Fruit fly (Drosophila melanogaster) whole organism, prepupa: ENCODE results near the gene CG2310.

Experiments used
- Blimp-1 ChIP-seq: fragments of 200-800 bp; sonication (Bioruptor generic); optimal IDR thresholded peaks from 3 replicates; lab custom pipeline; 2017; ENCODE audit warnings: missing biosample characterization, missing genetic modification characterization, mild to moderate bottlenecking, moderate library complexity, missing genetic modification reagents
- CG10631 ChIP-seq: fragments of 200-800 bp; sonication (Bioruptor generic); optimal IDR thresholded peaks from 2 replicates; lab custom pipeline; 2016; ENCODE audit warnings: missing biosample characterization, missing genetic modification characterization
- CG15336 ChIP-seq: fragments of 200-800 bp; sonication (Bioruptor generic); IDR thresholded peaks from 2 replicates; pipeline ENCODE4 v1.3.6; 2022; ENCODE audit warnings: missing biosample characterization, missing genetic modification characterization
- CG16779 ChIP-seq: fragments of 200-800 bp; sonication (Bioruptor generic); optimal IDR thresholded peaks from 3 replicates; lab custom pipeline; 2017; ENCODE audit warnings: missing biosample characterization, mild to moderate bottlenecking, missing genetic modification characterization
- CG31627 ChIP-seq: fragments of 200-800 bp; sonication (Bioruptor generic); optimal IDR thresholded peaks from 3 replicates; lab custom pipeline; 2016; ENCODE audit warnings: missing biosample characterization, missing genetic modification characterization
- CG34406 ChIP-seq: fragments of 200-800 bp; sonication (Bioruptor generic); optimal IDR thresholded peaks from 3 replicates; lab custom pipeline; 2016; ENCODE audit warnings: missing biosample characterization, missing genetic modification characterization
- CG3919 ChIP-seq: fragments of 200-800 bp; sonication (Bioruptor generic); optimal IDR thresholded peaks from 3 replicates; lab custom pipeline; 2016; ENCODE audit warnings: missing biosample characterization, missing genetic modification characterization
- CG4318 ChIP-seq: fragments of 200-800 bp; sonication (Bioruptor generic); optimal IDR thresholded peaks from 3 replicates; lab custom pipeline; 2017; ENCODE audit warnings: missing biosample characterization, mild to moderate bottlenecking, missing genetic modification characterization
- CG6163 ChIP-seq: fragments of 200-800 bp; sonication (Bioruptor generic); IDR thresholded peaks from 3 replicates; pipeline ENCODE4 v1.3.6; 2022; ENCODE audit warnings: missing biosample characterization, missing genetic modification characterization
- CG6792 ChIP-seq: fragments of 200-800 bp; sonication (Bioruptor generic); optimal IDR thresholded peaks from 3 replicates; lab custom pipeline; 2016; ENCODE audit warnings: missing biosample characterization, missing genetic modification characterization
- CG6808 ChIP-seq: fragments of 200-800 bp; sonication (Bioruptor generic); optimal IDR thresholded peaks from 3 replicates; lab custom pipeline; 2017; ENCODE audit warnings: missing biosample characterization, missing genetic modification characterization, mild to moderate bottlenecking, moderate library complexity, missing genetic modification reagents
- CG7368 ChIP-seq: fragments of 200-800 bp; sonication (Bioruptor generic); optimal IDR thresholded peaks from 3 replicates; lab custom pipeline; 2016; ENCODE audit warnings: missing biosample characterization, missing genetic modification characterization
- CG8632 ChIP-seq: fragments of 200-800 bp; sonication (Bioruptor generic); optimal IDR thresholded peaks from 3 replicates; lab custom pipeline; 2016; ENCODE audit warnings: missing biosample characterization, missing genetic modification characterization
- Eip75B ChIP-seq: fragments of 200-800 bp; sonication (Bioruptor generic); optimal IDR thresholded peaks from 3 replicates; lab custom pipeline; 2016; ENCODE audit warnings: missing biosample characterization, missing genetic modification characterization
- Eip78C ChIP-seq: fragments of 200-800 bp; sonication (Bioruptor generic); peaks from one replicate; lab custom pipeline; 2016; ENCODE audit warnings: missing biosample characterization, missing genetic modification characterization
- Eip93F ChIP-seq: fragments of 200-800 bp; sonication (Bioruptor generic); optimal IDR thresholded peaks from 2 replicates; lab custom pipeline; 2016; ENCODE audit warnings: missing biosample characterization, mild to moderate bottlenecking, missing genetic modification characterization
- Gug ChIP-seq: fragments of 200-800 bp; sonication (Bioruptor generic); IDR thresholded peaks from 2 replicates; pipeline ENCODE4 v1.3.6; 2022; ENCODE audit warnings: missing biosample characterization, missing genetic modification characterization
- Hr39 ChIP-seq: fragments of 200-800 bp; sonication (Bioruptor generic); optimal IDR thresholded peaks from 2 replicates; lab custom pipeline; 2016; ENCODE audit warnings: missing biosample characterization, missing genetic modification characterization
- Met ChIP-seq: fragments of 200-800 bp; sonication (Bioruptor generic); optimal IDR thresholded peaks from 3 replicates; lab custom pipeline; 2016; ENCODE audit warnings: missing biosample characterization, missing genetic modification characterization
- OdsH ChIP-seq: fragments of 200-800 bp; sonication (Bioruptor generic); optimal IDR thresholded peaks from 3 replicates; lab custom pipeline; 2016; ENCODE audit warnings: missing biosample characterization, missing genetic modification characterization
- Smox ChIP-seq: fragments of 200-800 bp; sonication (Bioruptor generic); optimal IDR thresholded peaks from 3 replicates; lab custom pipeline; 2016; ENCODE audit warnings: missing biosample characterization, missing genetic modification characterization
- Sox102F ChIP-seq: fragments of 200-800 bp; sonication (Bioruptor generic); optimal IDR thresholded peaks from 2 replicates; lab custom pipeline; 2016; ENCODE audit warnings: missing biosample characterization, mild to moderate bottlenecking, missing genetic modification characterization
- Sox14 ChIP-seq: fragments of 200-800 bp; sonication (Bioruptor generic); optimal IDR thresholded peaks from 3 replicates; lab custom pipeline; 2016; ENCODE audit warnings: missing biosample characterization, missing genetic modification characterization
- Sox15 ChIP-seq: fragments of 200-800 bp; sonication (Bioruptor generic); optimal IDR thresholded peaks from 3 replicates; lab custom pipeline; 2016; ENCODE audit warnings: missing biosample characterization, missing genetic modification characterization
- achi ChIP-seq: fragments of 200-800 bp; sonication (Bioruptor generic); optimal IDR thresholded peaks from 3 replicates; lab custom pipeline; 2016; ENCODE audit warnings: missing biosample characterization, missing genetic modification characterization
- acj6 ChIP-seq: fragments of 200-800 bp; sonication (Bioruptor generic); optimal IDR thresholded peaks from 3 replicates; lab custom pipeline; 2016; ENCODE audit warnings: missing biosample characterization, missing genetic modification characterization
- cyc ChIP-seq: fragments of 200-800 bp; sonication (Bioruptor generic); optimal IDR thresholded peaks from 3 replicates; lab custom pipeline; 2016; ENCODE audit warnings: missing biosample characterization, missing genetic modification characterization
- dac ChIP-seq: fragments of 200-800 bp; sonication (Bioruptor generic); optimal IDR thresholded peaks from 2 replicates; lab custom pipeline; 2017; ENCODE audit warnings: missing biosample characterization, mild to moderate bottlenecking, missing genetic modification characterization
- dsx ChIP-seq: fragments of 200-800 bp; optimal IDR thresholded peaks from 3 replicates; lab custom pipeline; 2019; ENCODE audit warnings: missing biosample characterization, mild to moderate bottlenecking, missing genetic modification characterization, moderate library complexity; ENCODE audit not compliant: poor library complexity, severe bottlenecking
- eg ChIP-seq: fragments of 200-800 bp; sonication (Bioruptor generic); IDR thresholded peaks from 3 replicates; pipeline ENCODE4 v1.3.6; 2022; ENCODE audit warnings: missing biosample characterization, missing genetic modification characterization
- esn ChIP-seq: fragments of 200-800 bp; sonication (Bioruptor generic); optimal IDR thresholded peaks from 2 replicates; lab custom pipeline; 2016; ENCODE audit warnings: missing biosample characterization, mild to moderate bottlenecking, missing genetic modification characterization, moderate library complexity
- fd59A ChIP-seq: fragments of 200-800 bp; sonication (Bioruptor generic); optimal IDR thresholded peaks from 2 replicates; lab custom pipeline; 2017; ENCODE audit warnings: missing biosample characterization, mild to moderate bottlenecking, missing genetic modification characterization, missing genetic modification reagents
- fkh ChIP-seq: fragments of 200-800 bp; sonication (Bioruptor generic); optimal IDR thresholded peaks from 3 replicates; lab custom pipeline; 2017; ENCODE audit warnings: missing biosample characterization, mild to moderate bottlenecking, missing genetic modification characterization, moderate library complexity
- lz ChIP-seq: fragments of 200-800 bp; sonication (Bioruptor generic); optimal IDR thresholded peaks from 3 replicates; lab custom pipeline; 2016; ENCODE audit warnings: missing biosample characterization, missing genetic modification characterization
- net ChIP-seq: fragments of 200-800 bp; sonication (Bioruptor generic); optimal IDR thresholded peaks from 3 replicates; lab custom pipeline; 2016; ENCODE audit warnings: missing biosample characterization, missing genetic modification characterization
- salr ChIP-seq, 2 experiments: fragments of 200-800 bp; sonication (Bioruptor generic); optimal IDR thresholded peaks; 3 replicates each; lab custom pipeline; 2016 to 2018; ENCODE audit warnings: missing biosample characterization in 2 of 2, missing genetic modification characterization in 2 of 2, mild to moderate bottlenecking in 1 of 2
- spab ChIP-seq: fragments of 200-800 bp; sonication (Bioruptor generic); optimal IDR thresholded peaks from 2 replicates; lab custom pipeline; 2017; ENCODE audit warnings: missing biosample characterization, mild to moderate bottlenecking, missing genetic modification characterization, missing genetic modification reagents
- svp ChIP-seq: fragments of 200-800 bp; sonication (Bioruptor generic); peaks from one replicate; lab custom pipeline; 2016; ENCODE audit warnings: missing biosample characterization, missing genetic modification characterization
- topi ChIP-seq: fragments of 200-800 bp; sonication (Bioruptor generic); optimal IDR thresholded peaks from 3 replicates; lab custom pipeline; 2016; ENCODE audit warnings: missing biosample characterization, missing genetic modification characterization

CG2310 gene

DNA sequence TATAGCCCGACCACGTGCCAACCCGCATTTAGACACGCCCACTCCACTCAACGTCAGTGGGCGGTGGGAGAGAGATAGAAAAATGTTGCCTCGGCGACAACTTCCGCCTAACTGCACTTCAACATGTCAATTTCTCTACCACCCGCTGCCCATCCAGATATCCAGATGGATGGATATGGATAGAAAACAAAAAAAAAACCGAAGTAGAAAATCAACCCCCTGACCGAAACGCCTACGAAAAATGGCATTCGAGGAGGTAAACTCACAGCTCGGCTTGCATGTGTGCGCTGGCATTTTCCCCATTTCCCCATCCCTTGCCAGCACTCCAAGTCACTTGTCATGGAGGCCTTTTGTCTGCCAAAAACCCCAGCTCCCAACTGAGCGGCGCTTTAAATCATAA lies 26.6 kb downstream of the CG2310 start:
- TF ChIP-seq CG7368 (GFP tag; lab: Kevin White, UChicago) (no peak), Eip78C (GFP tag; lab: Kevin White, UChicago) (no peak), dac (GFP tag; lab: Kevin White, UChicago) (no peak), CG34406 (no peak), Smox (GFP tag; lab: Kevin White, UChicago) (no peak), OdsH (GFP tag; lab: Kevin White, UChicago) (no peak), Blimp-1 (GFP tag; lab: Kevin White, UChicago) (no peak), Sox102F (GFP tag; lab: Kevin White, UChicago) (no peak), esn (no peak), salr (GFP tag; optimal IDR thresholded peaks at IDR 0.05; lab: Kevin White, UChicago) (no peak), Eip75B (no peak), Gug (GFP tag; lab: Robert Waterston, UW) (no peak), eg (GFP tag; lab: Robert Waterston, UW) (no peak), fkh (GFP tag; lab: Kevin White, UChicago) (no peak), CG6163 (no peak), Met (GFP tag; lab: Kevin White, UChicago) (no peak), topi (GFP tag; lab: Kevin White, UChicago) (no peak)

DNA sequence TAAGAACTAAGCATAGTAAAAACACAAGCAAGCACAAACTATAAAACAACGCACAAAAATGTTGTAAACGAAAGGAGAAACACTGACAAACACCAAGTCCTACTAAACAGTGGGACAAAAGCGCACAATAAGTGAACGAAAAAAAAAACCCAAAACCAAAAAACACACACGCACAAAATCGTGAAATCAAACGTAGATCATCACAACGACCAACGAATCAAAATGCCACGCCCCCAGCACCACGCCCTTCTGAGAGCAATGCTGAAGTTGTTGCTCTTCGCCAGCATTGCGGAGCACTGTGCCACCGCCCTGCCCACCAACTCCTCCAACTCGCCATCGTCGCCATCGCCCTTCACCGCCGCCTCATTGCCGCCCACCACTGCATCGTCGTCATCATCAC lies 31.5 kb downstream of the CG2310 start:
- TF ChIP-seq OdsH (GFP tag; lab: Kevin White, UChicago) (peak; percentile 17), Blimp-1 (GFP tag; lab: Kevin White, UChicago) (no peak), CG31627 (GFP tag; lab: Kevin White, UChicago) (peak; percentile 35), Smox (GFP tag; lab: Kevin White, UChicago) (peak; percentile 3), net (GFP tag; lab: Kevin White, UChicago) (peak; percentile 10), CG8632 (GFP tag; lab: Kevin White, UChicago) (peak; percentile 2), CG4318 (GFP tag; lab: Kevin White, UChicago) (no peak), Sox14 (GFP tag; lab: Kevin White, UChicago) (peak; percentile 21), CG7368 (GFP tag; lab: Kevin White, UChicago) (peak; percentile 23), CG15336 (GFP tag; lab: Robert Waterston, UW) (0 out of 2 replicates have a peak, but pooled peaks have one; percentile 23), CG6792 (peak; percentile 33), CG3919 (GFP tag; lab: Kevin White, UChicago) (peak; percentile 36), Sox102F (GFP tag; lab: Kevin White, UChicago) (no peak), CG6808 (GFP tag; lab: Kevin White, UChicago) (no peak), acj6 (GFP tag; lab: Kevin White, UChicago) (peak; percentile 10), CG6163 (peak; percentile 45; the same call in 2 of the 3 replicates), Sox15 (GFP tag; lab: Kevin White, UChicago) (no peak), Met (GFP tag; lab: Kevin White, UChicago) (peak; percentile 4), spab (no peak), fd59A (GFP tag; lab: Kevin White, UChicago) (no peak), CG16779 (tag; lab: Kevin White, UChicago) (no peak), Hr39 (peak; percentile 9), Eip93F (GFP tag; lab: Kevin White, UChicago) (no peak), lz (GFP tag; lab: Kevin White, UChicago) (peak; percentile 7), dsx (GFP tag; lab: Kevin White, UChicago) (no peak), svp (GFP tag; lab: Kevin White, UChicago) (peak; percentile 44), eg (GFP tag; lab: Robert Waterston, UW) (0 out of 3 replicates have a peak, but pooled peaks have one; percentile 32), cyc (GFP tag; lab: Kevin White, UChicago) (peak; percentile 7), CG34406 (peak; percentile 1), achi (peak; percentile 41), Eip78C (GFP tag; lab: Kevin White, UChicago) (peak; percentile 52), salr (GFP tag; optimal IDR thresholded peaks at IDR 0.05; lab: Kevin White, UChicago) (peak in 1 of 2 experiments; percentile 11), CG10631 (GFP tag; lab: Kevin White, UChicago) (peak; percentile 23)
- TF ChIP-seq, all 60 proteins: peak for 23
